Worm (Caenorhabditis elegans) whole organism, early embryonic: ENCODE measurements around the gene C04A11.2.

Experiments
- B0310.2 ChIP-seq: sonication (generic microtip); optimal IDR thresholded peaks from 2 replicates; lab custom pipeline; 2016; ENCODE audit warnings: mild to moderate bottlenecking, missing genetic modification characterization, missing compliant biosample characterization
- F13C5.2 ChIP-seq: sonication (generic microtip); optimal IDR thresholded peaks from 2 replicates; lab custom pipeline; 2017; ENCODE audit warnings: mild to moderate bottlenecking, missing genetic modification characterization, inconsistent platforms, missing compliant biosample characterization
- aly-1 ChIP-seq: sonication (generic microtip); optimal IDR thresholded peaks from 2 replicates; lab custom pipeline; 2016; ENCODE audit warnings: missing genetic modification characterization, missing compliant biosample characterization
- ama-1 ChIP-seq: fragments of 150-350 bp; optimal IDR thresholded peaks from 2 replicates; lab custom pipeline; 2014
- ceh-13 ChIP-seq: fragments of 200-800 bp; sonication (Bioruptor generic); optimal IDR thresholded peaks from 2 replicates; lab custom pipeline; 2018; ENCODE audit warnings: mild to moderate bottlenecking, missing genetic modification characterization, missing compliant biosample characterization
- ceh-36 ChIP-seq: sonication (generic microtip); optimal IDR thresholded peaks from 2 replicates; lab custom pipeline; 2016; ENCODE audit warnings: missing genetic modification characterization, inconsistent platforms, missing compliant biosample characterization
- ets-7 ChIP-seq: sonication (generic microtip); optimal IDR thresholded peaks from 2 replicates; lab custom pipeline; 2016; ENCODE audit warnings: missing genotype, missing genetic modification characterization, missing compliant biosample characterization
- flt-1 ChIP-seq: fragments of 200-800 bp; sonication (Bioruptor generic); IDR thresholded peaks from 2 replicates; pipeline ENCODE4 v1.3.6; 2022; ENCODE audit warnings: missing genetic modification characterization, missing compliant biosample characterization
- hmbx-1 ChIP-seq: sonication (generic microtip); optimal IDR thresholded peaks from 2 replicates; lab custom pipeline; 2016; ENCODE audit warnings: mild to moderate bottlenecking, missing genetic modification characterization, missing compliant biosample characterization
- hmg-4 ChIP-seq: fragments of 200-800 bp; sonication (Bioruptor generic); optimal IDR thresholded peaks from 2 replicates; lab custom pipeline; 2018; ENCODE audit warnings: mild to moderate bottlenecking, missing genetic modification characterization, missing compliant biosample characterization
- hnd-1 ChIP-seq: sonication (generic microtip); optimal IDR thresholded peaks from 2 replicates; lab custom pipeline; 2016; ENCODE audit warnings: missing genetic modification characterization, missing compliant biosample characterization
- pes-1 ChIP-seq: fragments of 200-800 bp; sonication (Bioruptor generic); IDR thresholded peaks from 2 replicates; pipeline ENCODE4 v1.3.6; 2022; ENCODE audit warnings: missing genetic modification reagents, missing genetic modification characterization, missing compliant biosample characterization
- scrt-1 ChIP-seq: fragments of 200-800 bp; sonication (Bioruptor generic); IDR thresholded peaks from 2 replicates; pipeline ENCODE4 v1.3.6; 2022; ENCODE audit warnings: missing genetic modification characterization, missing compliant biosample characterization
- sea-1 ChIP-seq: fragments of 200-800 bp; sonication (Bioruptor generic); conservative IDR thresholded peaks from 2 replicates; pipeline ENCODE4 v1.3.6; 2022; ENCODE audit warnings: missing genetic modification characterization, missing compliant biosample characterization
- tbx-11 ChIP-seq: fragments of 200-800 bp; sonication (Bioruptor generic); IDR thresholded peaks from 2 replicates; pipeline ENCODE4 v1.3.6; 2022; ENCODE audit warnings: missing genetic modification characterization, missing compliant biosample characterization
- tbx-37 ChIP-seq: fragments of 200-800 bp; sonication (Bioruptor generic); conservative IDR thresholded peaks from 2 replicates; pipeline ENCODE4 v1.3.6; 2022; ENCODE audit warnings: missing genetic modification reagents, missing genetic modification characterization, missing compliant biosample characterization
- tra-4 ChIP-seq: sonication (generic microtip); optimal IDR thresholded peaks from 2 replicates; lab custom pipeline; 2017; ENCODE audit warnings: missing genetic modification characterization, missing compliant biosample characterization

C04A11.2 gene

ce11 chrX:13709060-13709459 lies 40.4 kb upstream of the C04A11.2 start:
- TF ChIP-seq ets-7 (no peak), ceh-36 (tag; lab: Kevin White, UChicago) (no peak), sea-1 (GFP tag; lab: Robert Waterston, UW) (no peak), flt-1 (GFP tag; lab: Robert Waterston, UW) (no peak), hmbx-1 (no peak), F13C5.2 (tag; lab: Kevin White, UChicago) (no peak), tbx-37 (no peak)

ce11 chrX:13706607-13707006 lies 38.0 kb upstream of the C04A11.2 start, which contains the start of gene K02D3.1:
TSS of gene K02D3.1 (plus strand) at chrX:13706907.
- TF ChIP-seq flt-1 (GFP tag; lab: Robert Waterston, UW) (no peak), ama-1 (lab: Kevin White, UChicago) (no peak), tbx-11 (no peak)

- no peak for TF ChIP-seq scrt-1 (GFP tag; lab: Robert Waterston, UW)
- no peak for TF ChIP-seq ceh-36 (tag; lab: Kevin White, UChicago)
- no peak for TF ChIP-seq aly-1 (tag; lab: Kevin White, UChicago)
- no peak for TF ChIP-seq hmg-4 (GFP tag; lab: Kevin White, UChicago)
- no peak for TF ChIP-seq tbx-11
- TF ChIP-seq ceh-13 (GFP tag; lab: Kevin White, UChicago), result no peak
Measured at ce11 chrX:13702923-13703322, 34.3 kb upstream of the C04A11.2 start.

- TF ChIP-seq ceh-36 (tag; lab: Kevin White, UChicago), result no peak
- TF ChIP-seq sea-1 (GFP tag; lab: Robert Waterston, UW), result 0 out of 2 replicates have a peak, but pooled peaks have one; percentile 50
- no peak for TF ChIP-seq ama-1 (lab: Kevin White, UChicago)
- TF ChIP-seq hnd-1 (tag; lab: Kevin White, UChicago), result no peak
- peak; percentile 66; the same call in 1 of the 2 replicates for TF ChIP-seq scrt-1 (GFP tag; lab: Robert Waterston, UW)
- peak; percentile 14 for TF ChIP-seq ets-7
- TF ChIP-seq aly-1 (tag; lab: Kevin White, UChicago), result peak; percentile 58
- no peak for TF ChIP-seq ceh-13 (GFP tag; lab: Kevin White, UChicago)
- TF ChIP-seq tbx-11, result 0 out of 2 replicates have a peak, but pooled peaks have one; percentile 27
- no peak for TF ChIP-seq B0310.2 (tag; lab: Kevin White, UChicago)
- peak; percentile 86 for TF ChIP-seq hmg-4 (GFP tag; lab: Kevin White, UChicago)
- TF ChIP-seq tbx-37, result peak; percentile 33; the same call in 1 of the 2 replicates
- TF ChIP-seq flt-1 (GFP tag; lab: Robert Waterston, UW), result peak; percentile 68
- TF ChIP-seq tra-4 (tag; lab: Kevin White, UChicago), result no peak
- peak; percentile 57 for TF ChIP-seq pes-1 (GFP tag; lab: Robert Waterston, UW)
- TF ChIP-seq hmbx-1, result no peak
- peak; percentile 99 for TF ChIP-seq F13C5.2 (tag; lab: Kevin White, UChicago)
Measured at ce11 chrX:13700642-13701233, 32.1 kb upstream of the C04A11.2 start.

ce11 chrX:13697520-13697919 lies 28.9 kb upstream of the C04A11.2 start:
- TF ChIP-seq aly-1 (tag; lab: Kevin White, UChicago), result no peak
- TF ChIP-seq pes-1 (GFP tag; lab: Robert Waterston, UW), result peak; percentile 58

- TF ChIP-seq tbx-37 (no peak), F13C5.2 (tag; lab: Kevin White, UChicago) (no peak), ceh-36 (tag; lab: Kevin White, UChicago) (no peak), ets-7 (no peak), hnd-1 (tag; lab: Kevin White, UChicago) (no peak)
Measured at ce11 chrX:13696152-13696551, 27.5 kb upstream of the C04A11.2 start.

- no peak for TF ChIP-seq flt-1 (GFP tag; lab: Robert Waterston, UW)
- no peak for TF ChIP-seq ceh-13 (GFP tag; lab: Kevin White, UChicago)
- no peak for TF ChIP-seq ets-7
- no peak for TF ChIP-seq aly-1 (tag; lab: Kevin White, UChicago)
- no peak for TF ChIP-seq hmbx-1
- no peak for TF ChIP-seq sea-1 (GFP tag; lab: Robert Waterston, UW)
- no peak for TF ChIP-seq ceh-36 (tag; lab: Kevin White, UChicago)
- no peak for TF ChIP-seq tbx-37
- TF ChIP-seq ama-1 (lab: Kevin White, UChicago), result no peak
- TF ChIP-seq hmg-4 (GFP tag; lab: Kevin White, UChicago), result no peak
- TF ChIP-seq hnd-1 (tag; lab: Kevin White, UChicago), result no peak
- no peak for TF ChIP-seq B0310.2 (tag; lab: Kevin White, UChicago)
- no peak for TF ChIP-seq pes-1 (GFP tag; lab: Robert Waterston, UW)
- no peak for TF ChIP-seq tra-4 (tag; lab: Kevin White, UChicago)
- TF ChIP-seq tbx-11, result no peak
- no peak for TF ChIP-seq scrt-1 (GFP tag; lab: Robert Waterston, UW)
- TF ChIP-seq F13C5.2 (tag; lab: Kevin White, UChicago), result no peak
Measured at ce11 chrX:13690333-13690732, 21.7 kb upstream of the C04A11.2 start.

- TF ChIP-seq B0310.2 (tag; lab: Kevin White, UChicago), result no peak
- TF ChIP-seq aly-1 (tag; lab: Kevin White, UChicago), result no peak
- TF ChIP-seq ama-1 (lab: Kevin White, UChicago), result no peak
- no peak for TF ChIP-seq ceh-13 (GFP tag; lab: Kevin White, UChicago)
- no peak for TF ChIP-seq hmbx-1
- no peak for TF ChIP-seq pes-1 (GFP tag; lab: Robert Waterston, UW)
- no peak for TF ChIP-seq scrt-1 (GFP tag; lab: Robert Waterston, UW)
- no peak for TF ChIP-seq tbx-11
- no peak for TF ChIP-seq sea-1 (GFP tag; lab: Robert Waterston, UW)
- no peak for TF ChIP-seq ceh-36 (tag; lab: Kevin White, UChicago)
- no peak for TF ChIP-seq F13C5.2 (tag; lab: Kevin White, UChicago)
- TF ChIP-seq hnd-1 (tag; lab: Kevin White, UChicago), result no peak
- no peak for TF ChIP-seq hmg-4 (GFP tag; lab: Kevin White, UChicago)
- no peak for TF ChIP-seq ets-7
- no peak for TF ChIP-seq tra-4 (tag; lab: Kevin White, UChicago)
- TF ChIP-seq flt-1 (GFP tag; lab: Robert Waterston, UW), result no peak
- TF ChIP-seq tbx-37, result no peak
Measured at ce11 chrX:13687655-13688054, 19.0 kb upstream of the C04A11.2 start, which contains the start of gene adm-2. TSS of gene adm-2 (plus strand) at chrX:13687955.
